Worm (Caenorhabditis elegans) whole organism, young adult: Measurements from ENCODE around the gene srw-26.

Experiments used
- B0336.3 ChIP-seq: fragments of 200-800 bp; sonication (Bioruptor generic); IDR thresholded peaks from 2 replicates; pipeline ENCODE4 v1.3.6; 2022; ENCODE audit warnings: missing genetic modification characterization, missing compliant biosample characterization
- D2030.7 ChIP-seq: fragments of 200-800 bp; sonication (Bioruptor generic); IDR thresholded peaks from 2 replicates; pipeline ENCODE4 v1.3.6; 2022; ENCODE audit warnings: missing genetic modification reagents, missing genetic modification characterization, missing compliant biosample characterization
- F22D6.2 ChIP-seq: sonication (generic microtip); optimal IDR thresholded peaks from 2 replicates; lab custom pipeline; 2016; ENCODE audit warnings: mild to moderate bottlenecking, missing genetic modification characterization, missing compliant biosample characterization
- F23B12.7 ChIP-seq: sonication (generic microtip); optimal IDR thresholded peaks from 2 replicates; lab custom pipeline; 2017; ENCODE audit warnings: missing genetic modification characterization, mild to moderate bottlenecking, missing compliant biosample characterization, antibody characterized with exemption, moderate library complexity; ENCODE audit not compliant: insufficient read depth
- F33H1.4 ChIP-seq: fragments of 200-800 bp; sonication (Bioruptor generic); IDR thresholded peaks from 2 replicates; pipeline ENCODE4 v1.3.6; 2022; ENCODE audit warnings: missing genetic modification reagents, missing genetic modification characterization, missing compliant biosample characterization
- F49E8.2 ChIP-seq: sonication (generic microtip); optimal IDR thresholded peaks from 3 replicates; lab custom pipeline; 2017; ENCODE audit warnings: missing genetic modification characterization, mild to moderate bottlenecking, missing compliant biosample characterization, antibody characterized with exemption, moderate library complexity; ENCODE audit not compliant: insufficient read depth
- K12H6.12 ChIP-seq: fragments of 200-800 bp; sonication (Bioruptor generic); optimal IDR thresholded peaks from 2 replicates; lab custom pipeline; 2018; ENCODE audit warnings: mild to moderate bottlenecking, missing genetic modification characterization, missing compliant biosample characterization
- T07F8.4 ChIP-seq: sonication (generic microtip); optimal IDR thresholded peaks from 2 replicates; lab custom pipeline; 2016; ENCODE audit warnings: mild to moderate bottlenecking, missing genetic modification characterization, moderate library complexity, missing compliant biosample characterization
- Y67H2A.10 ChIP-seq: fragments of 200-800 bp; sonication (Bioruptor generic); conservative IDR thresholded peaks from 2 replicates; pipeline ENCODE4 v1.3.6; 2022; ENCODE audit warnings: missing genetic modification reagents, missing genetic modification characterization, missing compliant biosample characterization
- Y79H2A.3 ChIP-seq: fragments of 200-800 bp; sonication (Bioruptor generic); conservative IDR thresholded peaks from 2 replicates; pipeline ENCODE4 v1.3.6; 2022; ENCODE audit warnings: missing genetic modification reagents, missing genetic modification characterization, missing compliant biosample characterization
- akir-1 ChIP-seq: fragments of 200-800 bp; sonication (Bioruptor generic); optimal IDR thresholded peaks from 2 replicates; lab custom pipeline; 2018; ENCODE audit warnings: mild to moderate bottlenecking, missing genetic modification characterization, moderate library complexity, missing compliant biosample characterization
- attf-5 ChIP-seq: fragments of 200-800 bp; sonication (Bioruptor generic); optimal IDR thresholded peaks from 2 replicates; lab custom pipeline; 2018; ENCODE audit warnings: mild to moderate bottlenecking, missing genetic modification characterization, missing compliant biosample characterization
- bed-1 ChIP-seq: fragments of 200-800 bp; sonication (Bioruptor generic); IDR thresholded peaks from 2 replicates; pipeline ENCODE4 v1.3.6; 2022; ENCODE audit warnings: missing genetic modification reagents, missing genetic modification characterization, missing compliant biosample characterization
- ceh-40 ChIP-seq: fragments of 200-800 bp; sonication (Bioruptor generic); IDR thresholded peaks from 2 replicates; pipeline ENCODE4 v1.3.6; 2022; ENCODE audit warnings: missing genetic modification characterization, missing compliant biosample characterization
- die-1 ChIP-seq: sonication (generic microtip); optimal IDR thresholded peaks from 2 replicates; lab custom pipeline; 2016; ENCODE audit warnings: missing genotype, mild to moderate bottlenecking, missing genetic modification characterization, missing compliant biosample characterization
- egl-44 ChIP-seq: fragments of 200-800 bp; sonication (Bioruptor generic); IDR thresholded peaks from 2 replicates; pipeline ENCODE4 v1.3.6; 2022; ENCODE audit warnings: missing genetic modification reagents, missing genetic modification characterization, missing compliant biosample characterization
- fkh-3 ChIP-seq: sonication (generic microtip); optimal IDR thresholded peaks from 2 replicates; lab custom pipeline; 2016; ENCODE audit warnings: mild to moderate bottlenecking, missing genetic modification characterization, missing compliant biosample characterization
- gei-17 ChIP-seq: fragments of 200-800 bp; sonication (Bioruptor generic); optimal IDR thresholded peaks from 2 replicates; lab custom pipeline; 2018; ENCODE audit warnings: mild to moderate bottlenecking, missing genetic modification characterization, missing compliant biosample characterization
- hmg-1.2 ChIP-seq: fragments of 200-800 bp; sonication (Bioruptor generic); IDR thresholded peaks from 2 replicates; pipeline ENCODE4 v1.3.6; 2022; ENCODE audit warnings: missing genetic modification reagents, missing genetic modification characterization, missing compliant biosample characterization
- lag-1 ChIP-seq: fragments of 200-800 bp; sonication (Bioruptor generic); IDR thresholded peaks from 2 replicates; pipeline ENCODE4 v1.3.6; 2022; ENCODE audit warnings: missing genetic modification reagents, missing genetic modification characterization, missing compliant biosample characterization
- lin-54 ChIP-seq: fragments of 200-800 bp; sonication (Bioruptor generic); optimal IDR thresholded peaks from 2 replicates; lab custom pipeline; 2018; ENCODE audit warnings: mild to moderate bottlenecking, missing genetic modification characterization, missing compliant biosample characterization
- lir-1 ChIP-seq: fragments of 200-800 bp; sonication (Bioruptor generic); conservative IDR thresholded peaks from 2 replicates; pipeline ENCODE4 v1.3.6; 2022; ENCODE audit warnings: missing genetic modification reagents, missing genetic modification characterization, missing compliant biosample characterization
- madf-10 ChIP-seq: sonication (generic microtip); optimal IDR thresholded peaks from 2 replicates; lab custom pipeline; 2016; ENCODE audit warnings: mild to moderate bottlenecking, missing genetic modification characterization, missing compliant biosample characterization
- madf-6 ChIP-seq: fragments of 200-800 bp; sonication (Bioruptor generic); IDR thresholded peaks from 2 replicates; pipeline ENCODE4 v1.3.6; 2022; ENCODE audit warnings: missing genetic modification reagents, missing genetic modification characterization, missing compliant biosample characterization
- mes-4 ChIP-seq: sonication (generic microtip); optimal IDR thresholded peaks from 2 replicates; lab custom pipeline; 2016; ENCODE audit warnings: missing genotype, missing genetic modification characterization, missing compliant biosample characterization
- pbrm-1 ChIP-seq: fragments of 200-800 bp; sonication (Bioruptor generic); IDR thresholded peaks from 2 replicates; pipeline ENCODE4 v1.3.6; 2022; ENCODE audit warnings: missing genetic modification reagents, missing genetic modification characterization, missing compliant biosample characterization
- tbp1 ChIP-seq: fragments of 200-800 bp; sonication (Bioruptor generic); optimal IDR thresholded peaks from 2 replicates; lab custom pipeline; 2018; ENCODE audit warnings: mild to moderate bottlenecking, missing genetic modification characterization, missing compliant biosample characterization
- xnd-1 ChIP-seq: sonication (generic microtip); optimal IDR thresholded peaks from 2 replicates; lab custom pipeline; 2016; ENCODE audit warnings: missing genotype, missing genetic modification reagents, missing genetic modification characterization, missing compliant biosample characterization
- ztf-18 ChIP-seq: sonication (generic microtip); optimal IDR thresholded peaks from 2 replicates; lab custom pipeline; 2016; ENCODE audit warnings: missing genotype, mild to moderate bottlenecking, missing genetic modification characterization, missing compliant biosample characterization
- ztf-26 ChIP-seq: sonication (generic microtip); optimal IDR thresholded peaks from 2 replicates; lab custom pipeline; 2017; ENCODE audit warnings: missing genetic modification characterization, missing compliant biosample characterization
- ztf-28 ChIP-seq: fragments of 200-800 bp; sonication (Bioruptor generic); IDR thresholded peaks from 2 replicates; pipeline ENCODE4 v1.3.6; 2022; ENCODE audit warnings: missing genetic modification reagents, missing genetic modification characterization, missing compliant biosample characterization

The srw-26 gene

ce11 chrV:15954932-15955331 lies 22.6 kb upstream of the srw-26 start, which contains the start of gene srw-57:
srw-57 (minus strand) TSS chrV:15955032.
- no peak for TF ChIP-seq tbp1 (GFP tag; lab: Kevin White, UChicago)
- no peak for TF ChIP-seq lin-54 (GFP tag; lab: Kevin White, UChicago)
- no peak for TF ChIP-seq madf-10 (tag; lab: Kevin White, UChicago)
- TF ChIP-seq ztf-28 (GFP tag; lab: Robert Waterston, UW): no peak
- TF ChIP-seq mes-4: no peak
- no peak for TF ChIP-seq attf-5
- TF ChIP-seq B0336.3 (GFP tag; lab: Robert Waterston, UW): no peak
- no peak for TF ChIP-seq Y67H2A.10 (GFP tag; lab: Robert Waterston, UW)
- TF ChIP-seq hmg-1.2 (GFP tag; lab: Robert Waterston, UW): no peak

DNA sequence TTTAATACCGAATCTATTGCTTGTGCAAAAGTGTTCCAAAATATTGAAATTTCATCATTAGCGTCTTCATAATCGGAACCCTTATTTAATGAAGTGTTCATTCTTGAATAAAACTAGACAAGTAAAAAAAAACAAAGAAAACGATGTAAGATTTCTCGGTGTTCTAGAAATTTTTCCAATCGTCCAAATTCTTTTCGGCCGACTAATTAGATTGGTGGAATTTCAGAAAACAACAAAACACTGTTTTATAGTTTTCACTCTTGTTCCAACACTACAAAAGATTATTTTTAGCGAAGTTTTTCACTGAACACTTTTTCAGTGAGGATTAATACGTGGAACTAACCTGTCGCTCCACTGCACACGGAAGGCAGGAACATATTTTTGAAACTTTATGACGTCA lies 20.5 kb upstream of the srw-26 start, which contains the start of gene srw-56:
Gene srw-56, minus strand, starts transcription at position 101 of the 400 bp plus-strand sequence.
- TF ChIP-seq F23B12.7 (tag; lab: Kevin White, UChicago) (no peak), madf-6 (GFP tag; lab: Robert Waterston, UW) (no peak), pbrm-1 (no peak), T07F8.4 (no peak), lir-1 (GFP tag; lab: Robert Waterston, UW) (no peak)

DNA sequence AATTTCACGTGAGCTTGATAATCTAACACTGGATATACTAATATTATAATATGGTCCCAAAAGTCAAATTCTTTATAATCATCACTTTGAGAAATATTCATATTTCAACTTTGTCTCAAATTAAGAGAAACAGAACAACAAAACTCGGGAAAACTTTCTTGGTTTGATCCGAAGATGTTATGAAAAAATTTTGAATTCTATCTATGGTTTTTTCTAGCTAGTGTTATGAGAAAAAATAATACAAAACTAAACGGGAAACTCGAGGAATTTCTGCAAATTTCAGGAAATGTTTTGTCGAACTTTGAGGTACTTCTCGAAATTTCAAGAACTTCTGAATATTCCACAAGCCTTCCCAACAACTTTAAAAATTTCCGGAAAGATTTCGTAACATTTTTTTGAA lies 18.6 kb upstream of the srw-26 start, which contains the start of gene srw-59:
Gene srw-59, minus strand, starts transcription at position 101 of the 400 bp plus-strand sequence.
- TF ChIP-seq Y79H2A.3 (no peak), die-1 (tag; lab: Kevin White, UChicago) (no peak), akir-1 (GFP tag; lab: Kevin White, UChicago) (no peak), ceh-40 (GFP tag; lab: Robert Waterston, UW) (no peak), bed-1 (GFP tag; lab: Robert Waterston, UW) (no peak), egl-44 (GFP tag; lab: Robert Waterston, UW) (no peak), fkh-3 (tag; lab: Kevin White, UChicago) (no peak), mes-4 (no peak), xnd-1 (no peak), F33H1.4 (GFP tag; lab: Robert Waterston, UW) (no peak)

DNA sequence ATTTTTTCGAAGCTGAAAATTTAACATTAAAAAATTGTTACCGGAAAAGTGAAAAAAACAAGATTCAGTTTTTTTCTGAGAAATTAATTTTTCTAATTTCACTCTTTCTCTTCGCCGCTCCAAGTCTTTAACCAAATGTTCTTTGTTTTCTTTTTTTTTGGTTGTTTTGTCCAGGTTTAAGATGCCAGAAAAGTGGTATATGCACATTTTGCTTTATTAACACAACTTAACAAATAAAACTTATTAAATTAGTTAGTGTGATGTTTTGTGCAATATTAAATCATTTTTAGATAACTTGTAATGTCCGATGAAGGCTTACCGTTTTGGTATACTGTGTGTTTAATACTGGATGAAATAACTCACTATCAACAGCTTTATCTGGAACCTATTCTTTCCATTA lies 10.8 kb upstream of the srw-26 start, which contains the start of gene srw-53:
Gene srw-53, plus strand, starts transcription at position 301 of the 400 bp plus-strand sequence.
- TF ChIP-seq lag-1 (GFP tag; lab: Robert Waterston, UW) (no peak), F49E8.2 (tag; lab: Kevin White, UChicago) (no peak), ztf-26 (tag; lab: Kevin White, UChicago) (no peak), F22D6.2 (tag; lab: Kevin White, UChicago) (no peak), bed-1 (GFP tag; lab: Robert Waterston, UW) (no peak), ztf-18 (tag; lab: Kevin White, UChicago) (no peak)

DNA sequence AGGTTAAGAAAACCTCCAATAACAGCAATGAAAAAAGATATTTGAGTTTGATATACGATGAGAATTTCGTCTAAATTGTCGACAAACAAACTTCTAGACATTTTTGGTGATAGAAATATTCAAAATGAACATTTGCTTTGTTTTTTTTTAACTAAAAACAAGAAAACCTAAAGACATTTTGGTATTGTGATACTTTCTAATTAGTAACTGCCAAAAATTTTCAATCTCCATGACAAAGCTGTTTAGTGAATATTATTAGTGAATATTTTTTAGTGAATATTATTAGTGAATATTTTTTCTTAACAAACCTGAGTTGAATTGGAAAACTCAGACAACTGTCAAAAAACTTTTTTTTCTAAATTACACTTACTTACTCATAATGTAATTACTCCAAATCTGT lies 8.0 kb upstream of the srw-26 start, which contains the start of gene srw-55:
Gene srw-55, minus strand, starts transcription at position 101 of the 400 bp plus-strand sequence.
- TF ChIP-seq gei-17 (GFP tag; lab: Kevin White, UChicago) (no peak), xnd-1 (no peak), hmg-1.2 (GFP tag; lab: Robert Waterston, UW) (no peak), lin-54 (GFP tag; lab: Kevin White, UChicago) (no peak), K12H6.12 (tag; lab: Kevin White, UChicago) (no peak), bed-1 (GFP tag; lab: Robert Waterston, UW) (no peak), D2030.7 (GFP tag; lab: Robert Waterston, UW) (no peak)
- TF ChIP-seq, all 124 proteins: peak for 0
